Worm (Caenorhabditis elegans): ENCODE measurements around the gene papl-1.

Gene papl-1

DNA sequence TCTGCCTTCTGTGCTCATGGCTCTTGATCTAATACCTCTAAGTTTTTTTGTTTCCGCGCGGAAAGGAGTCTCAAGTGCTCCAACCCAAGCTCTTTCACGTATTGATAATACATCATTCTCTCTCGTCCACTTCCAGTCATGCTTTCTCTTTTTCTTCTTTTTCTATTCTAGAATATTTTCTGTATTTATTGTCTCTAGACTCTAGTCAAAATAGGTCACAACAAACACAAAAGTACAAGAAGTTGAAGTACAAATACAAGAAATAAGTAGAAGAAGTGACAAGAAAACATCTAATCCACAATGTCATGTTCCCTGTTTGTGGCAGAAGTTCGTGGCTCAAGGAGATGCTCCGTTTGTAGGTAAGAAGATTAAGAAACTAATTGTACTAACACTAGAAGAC lies 13.7 kb upstream of the papl-1 start, which contains the start of gene ZC455.1:
Gene ZC455.1 (plus strand): TSS at position 301 of the 400 bp plus-strand sequence.
- TF ChIP-seq hif-1 (tag; optimal IDR thresholded peaks at IDR 0.05) (no peak), egl-43 (GFP tag; IDR thresholded peaks at IDR 0.05) (no peak), F26F4.8 (GFP tag; conservative IDR thresholded peaks at IDR 0.05) (no peak), hlh-11 (tag; optimal IDR thresholded peaks at IDR 0.05) (no peak), nhr-41 (GFP tag; IDR thresholded peaks at IDR 0.05) (no peak), skn-1 (tag; optimal IDR thresholded peaks at IDR 0.05) (no peak), nhr-10 (tag; optimal IDR thresholded peaks at IDR 0.05) (no peak), Y75B8A.6 (GFP tag; IDR thresholded peaks at IDR 0.05) (no peak), nhr-6 (tag; optimal IDR thresholded peaks at IDR 0.05) (no peak), R02D3.7 (tag; optimal IDR thresholded peaks at IDR 0.05) (no peak), vab-7 (GFP tag; IDR thresholded peaks at IDR 0.05) (no peak), ceh-32 (tag; optimal IDR thresholded peaks at IDR 0.05; ENCODE audit: poor library complexity) (no peak), F10B5.3 (tag; optimal IDR thresholded peaks at IDR 0.05) (no peak), madf-9 (GFP tag; conservative IDR thresholded peaks at IDR 0.05) (no peak)

DNA sequence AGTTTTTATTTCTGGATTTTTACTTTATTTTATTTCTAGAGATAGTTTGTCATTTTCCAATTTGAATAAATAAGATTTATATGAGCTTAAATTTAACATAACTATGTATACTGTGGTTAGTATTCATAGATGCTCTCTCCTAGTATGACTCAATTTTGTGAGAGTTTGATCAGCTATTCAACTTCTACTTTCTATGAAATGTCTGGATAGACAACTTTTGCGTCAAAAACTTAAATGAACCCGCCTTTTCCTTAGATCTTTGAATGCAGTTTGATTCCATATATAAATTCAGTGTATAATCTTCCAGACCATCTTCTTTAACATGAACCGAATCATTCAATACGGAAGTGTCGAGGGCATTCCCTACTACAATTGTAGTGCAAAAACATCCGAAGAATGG lies 9.4 kb upstream of the papl-1 start, which contains the start of gene srt-43:
Gene srt-43 (plus strand): TSS at position 301 of the 400 bp plus-strand sequence.
- TF ChIP-seq sdz-12 (GFP tag; optimal IDR thresholded peaks at IDR 0.05) (no peak), unc-39 (tag; optimal IDR thresholded peaks at IDR 0.05) (no peak), ceh-32 (tag; optimal IDR thresholded peaks at IDR 0.05; ENCODE audit: poor library complexity) (no peak), unc-62 (GFP tag; optimal IDR thresholded peaks at IDR 0.05 in 1 of 2) (peak in 1 of 2 experiments; percentile 47), unc-62 (tag; optimal IDR thresholded peaks at IDR 0.05) (no peak), hlh-11 (tag; optimal IDR thresholded peaks at IDR 0.05) (no peak), mdl-1 (tag; optimal IDR thresholded peaks at IDR 0.05) (no peak), zip-11 (GFP tag; IDR thresholded peaks at IDR 0.05) (no peak), ztf-7 (tag; optimal IDR thresholded peaks at IDR 0.05) (no peak)

DNA sequence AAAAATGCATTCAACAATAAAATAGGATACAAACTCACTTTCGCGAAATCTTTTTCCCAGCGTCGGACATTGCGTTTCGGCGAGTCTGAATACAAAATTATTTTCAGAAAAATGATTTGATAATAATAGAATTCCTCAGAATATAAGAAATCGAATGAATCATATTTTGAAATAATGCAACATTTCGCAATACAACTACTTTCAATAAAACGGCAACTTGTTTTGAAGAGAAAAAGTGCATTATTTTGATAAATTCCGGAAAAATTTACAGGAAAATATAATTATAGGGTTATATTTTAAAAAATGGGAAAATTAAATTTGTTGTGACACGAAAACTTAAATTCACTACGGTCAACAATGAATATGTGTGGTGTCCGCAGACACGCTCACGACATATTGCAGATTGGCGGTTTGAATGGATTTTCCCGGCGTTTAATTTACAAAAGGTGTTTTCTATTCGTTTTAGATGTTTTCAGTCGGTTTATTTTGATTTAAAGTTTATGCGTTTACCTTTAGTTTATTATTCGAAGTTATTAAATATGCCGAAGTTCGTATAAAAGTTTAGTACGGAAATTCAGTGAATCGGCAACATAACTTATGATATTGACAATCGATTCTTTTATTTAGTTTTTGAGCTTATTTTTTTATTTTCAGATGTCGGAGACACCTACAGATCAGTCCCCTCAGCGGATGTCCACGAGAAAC lies 3.9 kb upstream of the papl-1 start, which contains the start of the genes abcf-1 and scc-3:
Gene abcf-1 (minus strand): TSS at position 85 of the 705 bp plus-strand sequence.
Gene scc-3 (plus strand): TSS at position 655 of the 705 bp plus-strand sequence.
- TF ChIP-seq zip-2 (tag; optimal IDR thresholded peaks at IDR 0.05), result peak; percentile 84
- TF ChIP-seq nhr-237 (tag; optimal IDR thresholded peaks at IDR 0.05), result no peak
- TF ChIP-seq hlh-30 (tag; optimal IDR thresholded peaks at IDR 0.05; ENCODE audit: insufficient read depth), result peak; percentile 23
- TF ChIP-seq rbr-2 (tag; optimal IDR thresholded peaks at IDR 0.05), result no peak
- no peak for TF ChIP-seq mxl-3 (GFP tag; optimal IDR thresholded peaks at IDR 0.05)
- no peak for TF ChIP-seq lin-38 (GFP tag; IDR thresholded peaks at IDR 0.05)
- TF ChIP-seq fos-1 (tag; optimal IDR thresholded peaks at IDR 0.05), result no peak
- no peak for TF ChIP-seq attf-4 (tag; optimal IDR thresholded peaks at IDR 0.05)
- TF ChIP-seq mes-2 (tag; optimal IDR thresholded peaks at IDR 0.05; ENCODE audit: poor library complexity, severe bottlenecking), result no peak
- TF ChIP-seq nhr-76 (tag; optimal IDR thresholded peaks at IDR 0.05), result no peak
- TF ChIP-seq cey-2 (tag; optimal IDR thresholded peaks at IDR 0.05; ENCODE audit: borderline replicate concordance, insufficient read depth), result no peak
- peak; percentile 32 for TF ChIP-seq dpl-1 (GFP tag; optimal IDR thresholded peaks at IDR 0.05)
- TF ChIP-seq ceh-20 (GFP tag; IDR thresholded peaks at IDR 0.05), result no peak
- peak in 1 of 2 experiments; percentile 96 for TF ChIP-seq lsy-2 (tag; optimal IDR thresholded peaks at IDR 0.05)
- no peak for TF ChIP-seq lin-13 (GFP tag; optimal IDR thresholded peaks at IDR 0.05)
- no peak for TF ChIP-seq egl-27 (tag; optimal IDR thresholded peaks at IDR 0.05)
- no peak for TF ChIP-seq snpc-1.2 (GFP tag; IDR thresholded peaks at IDR 0.05)
- no peak for TF ChIP-seq nhr-111 (GFP tag; optimal IDR thresholded peaks at IDR 0.05)
- TF ChIP-seq arid-1 (GFP tag; conservative IDR thresholded peaks at IDR 0.05), result no peak
- TF ChIP-seq daf-12 (tag; optimal IDR thresholded peaks at IDR 0.05), result no peak
- TF ChIP-seq unc-62 (GFP tag; optimal IDR thresholded peaks at IDR 0.05 in 1 of 2), result no peak
- TF ChIP-seq unc-62 (tag; optimal IDR thresholded peaks at IDR 0.05), result no peak
- TF ChIP-seq T20F7.1 (GFP tag; optimal IDR thresholded peaks at IDR 0.05), result peak; percentile 27
- no peak for TF ChIP-seq R02D3.7 (tag; optimal IDR thresholded peaks at IDR 0.05)
- no peak for TF ChIP-seq sdz-12 (GFP tag; optimal IDR thresholded peaks at IDR 0.05)
- TF ChIP-seq daf-16 (GFP tag; optimal IDR thresholded peaks at IDR 0.05), result no peak
- peak; percentile 60 for TF ChIP-seq daf-16 (tag; optimal IDR thresholded peaks at IDR 0.05)
- TF ChIP-seq nhr-41 (GFP tag; IDR thresholded peaks at IDR 0.05), result no peak
- TF ChIP-seq aly-2 (tag; optimal IDR thresholded peaks at IDR 0.05), result no peak
- TF ChIP-seq unc-130 (GFP tag; optimal IDR thresholded peaks at IDR 0.05), result no peak
